Worm (Caenorhabditis elegans): Measurements from ENCODE around the gene sru-3.

- TF ChIP-seq skn-1 (tag; optimal IDR thresholded peaks at IDR 0.05), result no peak
- TF ChIP-seq nhr-77 (tag; optimal IDR thresholded peaks at IDR 0.05), result no peak
- no peak for TF ChIP-seq nhr-25 (tag; optimal IDR thresholded peaks at IDR 0.05)
- TF ChIP-seq ztf-4 (tag; optimal IDR thresholded peaks at IDR 0.05), result no peak
- no peak for TF ChIP-seq nhr-11 (tag; optimal IDR thresholded peaks at IDR 0.05)
- TF ChIP-seq nhr-23 (tag; optimal IDR thresholded peaks at IDR 0.05), result no peak
- TF ChIP-seq egl-27 (tag; optimal IDR thresholded peaks at IDR 0.05), result no peak
- peak; percentile 69 for TF ChIP-seq egl-5 (tag; optimal IDR thresholded peaks at IDR 0.05)
- no peak for TF ChIP-seq nfya-1 (tag; optimal IDR thresholded peaks at IDR 0.05; ENCODE audit: insufficient read depth)
- TF ChIP-seq mdl-1 (tag; optimal IDR thresholded peaks at IDR 0.05), result no peak
- TF ChIP-seq fkh-10 (GFP tag; optimal IDR thresholded peaks at IDR 0.05), result no peak
- no peak for TF ChIP-seq aly-2 (tag; optimal IDR thresholded peaks at IDR 0.05)
- no peak for TF ChIP-seq pqm-1 (tag; optimal IDR thresholded peaks at IDR 0.05)
- no peak for TF ChIP-seq nhr-237 (tag; optimal IDR thresholded peaks at IDR 0.05)
These were observed 41.8 kb downstream of the sru-3 start for ce11 chrIV:9538214-9538613.
